5 worm cellular contexts compared by ENCODE assay signal in genomic region chrX:14145634-14146033, ce11.
TF ChIP-seq lines count a peak whose summit lies in the region.

No protein-coding gene starts in this region.

TF ChIP-seq in whole organism, L1 larva, 84 proteins besides CTCF, POLR2A, EP300 and RAD21 (continues in another document):
- TF ChIP-seq unc-62 (GFP tag; optimal IDR thresholded peaks at IDR 0.05; lab: Kevin White, UChicago): no peak
- no peak for TF ChIP-seq snu-23 (GFP tag; optimal IDR thresholded peaks at IDR 0.05; lab: Kevin White, UChicago)
- peak in 1 of 2 experiments; percentile 37 for TF ChIP-seq lin-35 (GFP tag; optimal IDR thresholded peaks at IDR 0.05; lab: Kevin White, UChicago)
- no peak for TF ChIP-seq hlh-17 (GFP tag; optimal IDR thresholded peaks at IDR 0.05; lab: Kevin White, UChicago; ENCODE audit: borderline replicate concordance)
- peak in 1 of 2 experiments; percentile 11 for TF ChIP-seq mdl-1 (tag; optimal IDR thresholded peaks at IDR 0.05; lab: Kevin White, UChicago)
- TF ChIP-seq pag-3 (tag; optimal IDR thresholded peaks at IDR 0.05; lab: Kevin White, UChicago; ENCODE audit: borderline replicate concordance, insufficient read depth): no peak
- no peak for TF ChIP-seq fkh-10 (GFP tag; optimal IDR thresholded peaks at IDR 0.05; lab: Kevin White, UChicago)
- no peak for TF ChIP-seq ceh-82 (tag; optimal IDR thresholded peaks at IDR 0.05; lab: Kevin White, UChicago)
- TF ChIP-seq ceh-63 (GFP tag; optimal IDR thresholded peaks at IDR 0.05; lab: Kevin White, UChicago): no peak
- TF ChIP-seq lin-14 (GFP tag; optimal IDR thresholded peaks at IDR 0.05; lab: Kevin White, UChicago): peak; percentile 21
- no peak for TF ChIP-seq unc-98 (GFP tag; IDR thresholded peaks at IDR 0.05; lab: Robert Waterston, UW)
- TF ChIP-seq ets-5 (GFP tag; IDR thresholded peaks at IDR 0.05; lab: Robert Waterston, UW): no peak
- TF ChIP-seq elt-2 (tag; optimal IDR thresholded peaks at IDR 0.05; lab: Kevin White, UChicago): peak; percentile 21
- no peak for TF ChIP-seq sptf-1 (tag; optimal IDR thresholded peaks at IDR 0.05; lab: Kevin White, UChicago)
- no peak for TF ChIP-seq nhr-237 (tag; optimal IDR thresholded peaks at IDR 0.05; lab: Kevin White, UChicago)
- TF ChIP-seq C16A3.4 (tag; optimal IDR thresholded peaks at IDR 0.05; lab: Kevin White, UChicago): peak; percentile 33
- TF ChIP-seq egl-27 (tag; optimal IDR thresholded peaks at IDR 0.05; lab: Kevin White, UChicago): no peak
- no peak for TF ChIP-seq pqm-1 (tag; optimal IDR thresholded peaks at IDR 0.05; lab: Kevin White, UChicago)

TF ChIP-seq in whole organism, L2 larva, 48 proteins besides CTCF, POLR2A, EP300 and RAD21:
- TF ChIP-seq unc-62 (GFP tag; optimal IDR thresholded peaks at IDR 0.05; lab: Kevin White, UChicago) (no peak), nhr-77 (tag; optimal IDR thresholded peaks at IDR 0.05; lab: Kevin White, UChicago) (no peak), lin-13 (GFP tag; optimal IDR thresholded peaks at IDR 0.05; lab: Kevin White, UChicago) (no peak), dmd-4 (tag; optimal IDR thresholded peaks at IDR 0.05; lab: Kevin White, UChicago) (no peak), nhr-129 (tag; optimal IDR thresholded peaks at IDR 0.05; lab: Kevin White, UChicago) (peak; percentile 35), crh-2 (tag; optimal IDR thresholded peaks at IDR 0.05; lab: Kevin White, UChicago) (peak; percentile 16)
TF ChIP-seq in whole organism, L2 larva: peak in this region for 2.

TF ChIP-seq in whole organism, L3 larva, 47 proteins besides CTCF, POLR2A, EP300 and RAD21:
- TF ChIP-seq nhr-76 (tag; optimal IDR thresholded peaks at IDR 0.05; lab: Kevin White, UChicago) (no peak), elt-2 (tag; optimal IDR thresholded peaks at IDR 0.05; lab: Kevin White, UChicago) (peak; percentile 1), ztf-11 (tag; optimal IDR thresholded peaks at IDR 0.05; lab: Kevin White, UChicago) (no peak), pha-4 (tag; optimal IDR thresholded peaks at IDR 0.05; lab: Kevin White, UChicago) (peak; percentile 57)

TF ChIP-seq in whole organism, L4 larva, 104 proteins besides CTCF, POLR2A, EP300 and RAD21:
- TF ChIP-seq F44E2.7 (GFP tag; IDR thresholded peaks at IDR 0.05; lab: Robert Waterston, UW): no peak
- no peak for TF ChIP-seq ztf-7 (tag; optimal IDR thresholded peaks at IDR 0.05; lab: Kevin White, UChicago)
- no peak for TF ChIP-seq ctbp-1 (GFP tag; IDR thresholded peaks at IDR 0.05; lab: Robert Waterston, UW)
- TF ChIP-seq unc-130 (GFP tag; optimal IDR thresholded peaks at IDR 0.05; lab: Kevin White, UChicago): no peak
- peak; percentile 2 for TF ChIP-seq hlh-11 (tag; optimal IDR thresholded peaks at IDR 0.05; lab: Kevin White, UChicago)
- TF ChIP-seq mdl-1 (tag; optimal IDR thresholded peaks at IDR 0.05; lab: Kevin White, UChicago): peak in 1 of 2 experiments; percentile 58
- TF ChIP-seq dve-1 (tag; optimal IDR thresholded peaks at IDR 0.05; lab: Kevin White, UChicago; ENCODE audit: insufficient read depth): peak; percentile 74
- TF ChIP-seq lin-29 (GFP tag; IDR thresholded peaks at IDR 0.05; lab: Robert Waterston, UW): no peak
- no peak for TF ChIP-seq nhr-6 (tag; optimal IDR thresholded peaks at IDR 0.05; lab: Kevin White, UChicago)
- TF ChIP-seq hlh-30 (tag; optimal IDR thresholded peaks at IDR 0.05; lab: Kevin White, UChicago; ENCODE audit: insufficient read depth): peak; percentile 77
- TF ChIP-seq nhr-77 (tag; optimal IDR thresholded peaks at IDR 0.05; lab: Kevin White, UChicago): peak; percentile 43
- TF ChIP-seq daf-16 (GFP tag; optimal IDR thresholded peaks at IDR 0.05; lab: Kevin White, UChicago): no peak
- TF ChIP-seq daf-16 (tag; optimal IDR thresholded peaks at IDR 0.05; lab: Kevin White, UChicago): peak; percentile 98
- TF ChIP-seq duxl-1 (tag; optimal IDR thresholded peaks at IDR 0.05; lab: Kevin White, UChicago; ENCODE audit: poor library complexity): no peak
- TF ChIP-seq nhr-28 (tag; optimal IDR thresholded peaks at IDR 0.05; lab: Kevin White, UChicago): peak; percentile 38
- TF ChIP-seq unc-62 (GFP tag; optimal IDR thresholded peaks at IDR 0.05 in 1 of 2; lab: Kevin White, UChicago): peak in 1 of 2 experiments; percentile 65
- TF ChIP-seq unc-62 (tag; optimal IDR thresholded peaks at IDR 0.05; lab: Kevin White, UChicago): no peak
- TF ChIP-seq tag-97 (GFP tag; IDR thresholded peaks at IDR 0.05; lab: Robert Waterston, UW): no peak
- 0 out of 2 replicates have a peak, but pooled peaks have one; percentile 17 for TF ChIP-seq dmd-6 (GFP tag; IDR thresholded peaks at IDR 0.05; lab: Robert Waterston, UW)

TF ChIP-seq in whole organism, young adult, 124 proteins besides CTCF, POLR2A, EP300 and RAD21:
- TF ChIP-seq cebp-1 (GFP tag; IDR thresholded peaks at IDR 0.05; lab: Robert Waterston, UW) (peak; percentile 80), cebp-1 (tag; optimal IDR thresholded peaks at IDR 0.05; lab: Kevin White, UChicago) (peak; percentile 90), nfyb-1 (GFP tag; IDR thresholded peaks at IDR 0.05; lab: Robert Waterston, UW) (no peak), snpc-4 (GFP tag; optimal IDR thresholded peaks at IDR 0.05; lab: Kevin White, UChicago) (no peak), snpc-4 (tag; optimal IDR thresholded peaks at IDR 0.05; lab: Kevin White, UChicago) (peak in 2 of 4 experiments; percentile 1 to 14)
